Worm (Caenorhabditis elegans) whole organism, L3 larva: Measurements from ENCODE around the gene Y38E10A.35.
A peak's percentile ranks its signal among the peaks of the same experiment; 100 is the strongest.

Experiments
- ZK546.5 ChIP-seq: sonication (generic microtip); optimal IDR thresholded peaks from 2 replicates; lab custom pipeline; 2017; ENCODE audit warnings: missing biosample characterization, missing genetic modification characterization
- aly-2 ChIP-seq: fragments of 150-350 bp; optimal IDR thresholded peaks from 2 replicates; lab custom pipeline; 2014; ENCODE audit warnings: missing biosample characterization, missing genetic modification characterization
- ama-1 ChIP-seq: fragments of 150-350 bp; optimal IDR thresholded peaks from 2 replicates; lab custom pipeline; 2018
- ceh-16 ChIP-seq: sonication (generic microtip); optimal IDR thresholded peaks from 2 replicates; lab custom pipeline; 2017; ENCODE audit warnings: missing biosample characterization, missing genetic modification characterization
- ceh-28 ChIP-seq: fragments of 150-350 bp; optimal IDR thresholded peaks from 2 replicates; lab custom pipeline; 2014; ENCODE audit warnings: missing biosample characterization, missing genetic modification reagents, missing genetic modification characterization
- ceh-82 ChIP-seq: fragments of 150-350 bp; optimal IDR thresholded peaks from 2 replicates; lab custom pipeline; 2014; ENCODE audit warnings: missing biosample characterization, missing genetic modification characterization
- ceh-9 ChIP-seq: sonication (generic microtip); optimal IDR thresholded peaks from 2 replicates; lab custom pipeline; 2018; ENCODE audit warnings: missing biosample characterization, missing genetic modification characterization
- daf-12 ChIP-seq: fragments of 150-350 bp; optimal IDR thresholded peaks from 2 replicates; lab custom pipeline; 2014; ENCODE audit warnings: missing biosample characterization, missing genetic modification reagents, missing genetic modification characterization
- egl-27 ChIP-seq: sonication (generic microtip); optimal IDR thresholded peaks from 4 replicates; lab custom pipeline; 2017; ENCODE audit warnings: missing biosample characterization, missing genetic modification reagents, missing genetic modification characterization
- egl-5 ChIP-seq: fragments of 150-350 bp; optimal IDR thresholded peaks from 2 replicates; lab custom pipeline; 2017; ENCODE audit warnings: missing biosample characterization, missing genetic modification reagents, missing genetic modification characterization, inconsistent platforms
- elt-2 ChIP-seq: sonication (generic microtip); optimal IDR thresholded peaks from 2 replicates; lab custom pipeline; 2016; ENCODE audit warnings: missing genetic modification reagents, mild to moderate bottlenecking, missing genetic modification characterization, missing compliant biosample characterization
- elt-3 ChIP-seq, 3 experiments: fragments of 150-350 bp in 1 of 3; sonication (generic microtip) in 2 of 3; optimal IDR thresholded peaks; 2 replicates in 2 of 3; 4 replicates in 1 of 3; lab custom pipeline; 2014 to 2017; ENCODE audit warnings: missing biosample characterization in 3 of 3, missing genetic modification characterization in 3 of 3
- fkh-10 ChIP-seq: sonication (generic microtip); optimal IDR thresholded peaks from 2 replicates; lab custom pipeline; 2017; ENCODE audit warnings: missing biosample characterization, missing genetic modification reagents, missing genetic modification characterization
- fkh-2 ChIP-seq: fragments of 150-350 bp; optimal IDR thresholded peaks from 2 replicates; lab custom pipeline; 2014; ENCODE audit warnings: missing biosample characterization, missing genetic modification reagents, missing genetic modification characterization
- fos-1 ChIP-seq: fragments of 150-350 bp; optimal IDR thresholded peaks from 2 replicates; lab custom pipeline; 2014; ENCODE audit warnings: missing biosample characterization, missing genetic modification characterization
- jun-1 ChIP-seq: fragments of 150-350 bp; optimal IDR thresholded peaks from 2 replicates; lab custom pipeline; 2014; ENCODE audit warnings: missing biosample characterization, missing genetic modification reagents, missing genetic modification characterization
- lin-15B ChIP-seq: fragments of 150-350 bp; optimal IDR thresholded peaks from 2 replicates; lab custom pipeline; 2014; ENCODE audit warnings: missing biosample characterization, missing genetic modification characterization
- lin-39 ChIP-seq: fragments of 150-350 bp; optimal IDR thresholded peaks from 2 replicates; lab custom pipeline; 2018; ENCODE audit warnings: missing biosample characterization, missing genetic modification reagents, missing genetic modification characterization
- mml-1 ChIP-seq: fragments of 150-350 bp; sonication (generic microtip); optimal IDR thresholded peaks from 3 replicates; lab custom pipeline; 2014; ENCODE audit warnings: missing biosample characterization, missing genetic modification characterization
- nfya-1 ChIP-seq: sonication (generic microtip); optimal IDR thresholded peaks from 2 replicates; lab custom pipeline; 2017; ENCODE audit warnings: missing genetic modification characterization, mild to moderate bottlenecking, missing compliant biosample characterization, antibody characterized with exemption, moderate library complexity; ENCODE audit not compliant: insufficient read depth
- nhr-12 ChIP-seq: fragments of 150-350 bp; optimal IDR thresholded peaks from 2 replicates; lab custom pipeline; 2014; ENCODE audit warnings: missing biosample characterization, missing genetic modification characterization
- nhr-237 ChIP-seq: fragments of 150-350 bp; optimal IDR thresholded peaks from 2 replicates; lab custom pipeline; 2014; ENCODE audit warnings: missing biosample characterization, missing genetic modification characterization
- nhr-25 ChIP-seq: sonication (generic microtip); optimal IDR thresholded peaks from 2 replicates; lab custom pipeline; 2017; ENCODE audit warnings: missing biosample characterization, missing genetic modification characterization
- nhr-28 ChIP-seq: fragments of 150-350 bp; optimal IDR thresholded peaks from 2 replicates; lab custom pipeline; 2014; ENCODE audit warnings: missing biosample characterization, missing genetic modification characterization
- nhr-43 ChIP-seq: sonication (generic microtip); optimal IDR thresholded peaks from 2 replicates; lab custom pipeline; 2016; ENCODE audit warnings: mild to moderate bottlenecking, missing genetic modification characterization, missing compliant biosample characterization; ENCODE audit not compliant: poor library complexity, severe bottlenecking
- nhr-67 ChIP-seq: fragments of 150-350 bp; optimal IDR thresholded peaks from 2 replicates; lab custom pipeline; 2014; ENCODE audit warnings: missing biosample characterization, missing genetic modification characterization
- nhr-76 ChIP-seq: fragments of 150-350 bp; sonication (generic microtip); optimal IDR thresholded peaks from 5 replicates; lab custom pipeline; 2014; ENCODE audit warnings: missing biosample characterization, missing genetic modification characterization
- nhr-77 ChIP-seq: fragments of 150-350 bp; optimal IDR thresholded peaks from 2 replicates; lab custom pipeline; 2014; ENCODE audit warnings: missing biosample characterization, missing genetic modification characterization
- pha-4 ChIP-seq: fragments of 150-350 bp; optimal IDR thresholded peaks from 2 replicates; lab custom pipeline; 2014; ENCODE audit warnings: missing biosample characterization, missing genetic modification reagents, missing genetic modification characterization
- skn-1 ChIP-seq: fragments of 150-350 bp; optimal IDR thresholded peaks from 2 replicates; lab custom pipeline; 2014; ENCODE audit warnings: missing biosample characterization, missing genetic modification characterization
- snpc-4 ChIP-seq: fragments of 150-350 bp; optimal IDR thresholded peaks from 2 replicates; lab custom pipeline; 2014; ENCODE audit warnings: missing biosample characterization, missing genetic modification characterization
- tbx-2 ChIP-seq: sonication (generic microtip); optimal IDR thresholded peaks from 2 replicates; lab custom pipeline; 2016; ENCODE audit warnings: mild to moderate bottlenecking, missing genetic modification characterization, missing compliant biosample characterization
- unc-39 ChIP-seq: sonication (generic microtip); optimal IDR thresholded peaks from 4 replicates; lab custom pipeline; 2017; ENCODE audit warnings: missing biosample characterization, missing genetic modification characterization
- unc-62 ChIP-seq: fragments of 150-350 bp; sonication (generic microtip); optimal IDR thresholded peaks from 4 replicates; lab custom pipeline; 2014; ENCODE audit warnings: missing biosample characterization, missing genetic modification reagents, missing genetic modification characterization
- zag-1 ChIP-seq: fragments of 150-350 bp; optimal IDR thresholded peaks from 2 replicates; lab custom pipeline; 2014; ENCODE audit warnings: missing biosample characterization, missing genetic modification characterization
- ztf-11 ChIP-seq: fragments of 150-350 bp; optimal IDR thresholded peaks from 2 replicates; lab custom pipeline; 2014; ENCODE audit warnings: missing biosample characterization, missing genetic modification characterization
- ztf-4 ChIP-seq: fragments of 150-350 bp; optimal IDR thresholded peaks from 2 replicates; lab custom pipeline; 2014; ENCODE audit warnings: missing biosample characterization, missing genetic modification characterization

Y38E10A.35 gene

DNA sequence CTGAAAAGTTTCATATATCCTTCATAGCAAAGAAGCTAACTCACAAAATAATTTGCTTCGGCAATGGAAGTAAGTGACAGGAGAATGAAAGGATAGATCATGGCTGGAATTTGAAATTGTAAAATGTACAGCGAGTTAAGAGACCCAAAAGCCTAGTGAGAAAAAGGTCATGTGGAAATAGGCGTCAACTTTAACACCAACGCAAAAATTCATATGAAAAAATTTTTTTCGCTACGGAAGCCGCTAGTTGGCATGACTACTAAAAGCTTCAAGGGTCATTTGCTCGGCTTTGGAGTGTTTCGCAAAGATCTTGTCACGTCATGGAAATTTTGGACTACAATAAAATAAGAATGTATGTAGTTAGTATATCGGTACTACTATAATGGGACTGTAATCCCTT is 2.1 kb downstream of the Y38E10A.35 start, which contains the start of gene Y38E10A.1:
Gene Y38E10A.1, minus strand, starts transcription at position 101 of the 400 bp plus-strand sequence.
- TF ChIP-seq snpc-4 (tag; lab: Kevin White, UChicago) (no peak), pha-4 (tag; lab: Kevin White, UChicago) (no peak), egl-27 (tag; lab: Kevin White, UChicago) (no peak), egl-5 (tag; lab: Kevin White, UChicago) (no peak), nhr-28 (no peak), zag-1 (tag; lab: Kevin White, UChicago) (no peak), jun-1 (tag; lab: Kevin White, UChicago) (no peak)
- TF ChIP-seq, all 47 proteins: peak for 0

DNA sequence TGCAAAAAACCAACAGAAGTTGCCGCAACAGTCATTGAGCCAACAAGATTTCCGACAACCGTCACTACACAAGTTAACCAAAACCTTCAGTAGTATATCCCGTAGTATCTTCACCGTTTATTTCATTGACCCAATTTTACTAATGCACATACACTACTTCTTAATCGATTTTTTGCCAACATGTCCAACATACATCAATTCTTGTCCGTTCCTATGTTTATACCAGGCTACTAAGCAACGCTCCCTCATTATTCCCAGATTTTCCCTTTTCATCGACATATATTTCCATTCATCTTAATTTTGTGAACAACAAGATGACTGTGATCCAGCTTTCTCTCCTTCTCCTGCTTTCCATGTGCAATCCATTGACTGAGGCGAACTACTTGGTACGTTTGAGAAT is 6.8 kb downstream of the Y38E10A.35 start, which contains the start of gene F49C5.7:
Gene F49C5.7, plus strand, starts transcription at position 301 of the 400 bp plus-strand sequence.
- no peak for TF ChIP-seq egl-27 (tag; lab: Kevin White, UChicago)
- no peak for TF ChIP-seq unc-62
- TF ChIP-seq snpc-4 (tag; lab: Kevin White, UChicago): no peak
- no peak for TF ChIP-seq nhr-43
- TF ChIP-seq ztf-11 (tag; lab: Kevin White, UChicago): no peak
- no peak for TF ChIP-seq nhr-12 (tag; lab: Kevin White, UChicago)
- TF ChIP-seq nfya-1 (tag; lab: Kevin White, UChicago): no peak
- TF ChIP-seq ceh-9 (tag; lab: Kevin White, UChicago): no peak

DNA sequence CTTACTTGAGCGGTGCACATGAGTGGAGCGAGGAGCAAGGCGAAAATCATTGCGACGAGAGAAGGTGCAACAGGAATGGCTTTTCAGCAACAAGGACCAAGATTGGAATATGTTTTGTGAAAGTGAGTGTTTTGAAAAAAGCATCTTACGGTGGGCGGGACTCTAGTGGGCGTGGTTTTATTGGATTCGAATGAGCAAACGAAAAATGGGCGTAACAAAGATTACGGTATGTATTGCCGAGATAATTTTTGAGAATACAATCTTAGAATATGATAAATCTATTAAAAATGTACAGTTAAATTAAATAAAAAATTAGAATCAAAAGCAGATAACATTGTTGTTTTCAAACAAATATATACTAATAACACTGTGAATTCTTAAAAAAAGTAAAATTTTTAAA is 12.4 kb downstream of the Y38E10A.35 start, which contains the start of gene F49C5.12:
Gene F49C5.12, minus strand, starts transcription at position 101 of the 400 bp plus-strand sequence.
- no peak for TF ChIP-seq nhr-77 (tag; lab: Kevin White, UChicago)
- no peak for TF ChIP-seq nhr-237 (tag; lab: Kevin White, UChicago)
- TF ChIP-seq, all 47 proteins: peak for 0

DNA sequence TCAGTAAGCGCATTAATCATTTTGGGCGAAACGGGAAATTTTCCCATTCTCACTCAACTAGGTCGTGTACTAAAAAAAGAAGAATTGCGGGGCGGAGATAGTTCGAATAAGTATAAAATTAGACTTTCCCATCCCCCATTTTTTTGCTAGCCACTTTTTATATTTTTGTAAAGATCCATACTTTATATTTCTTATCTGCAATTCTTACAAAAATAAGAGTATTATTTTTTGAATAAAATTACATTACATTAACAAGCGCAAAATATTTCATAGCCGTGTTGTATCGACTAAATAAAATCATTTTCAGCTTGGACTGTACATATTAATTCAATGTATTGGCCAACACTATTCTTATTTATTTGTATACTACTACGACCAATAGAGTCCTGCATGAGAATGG is 17.1 kb downstream of the Y38E10A.35 start, which contains the start of gene F49C5.11:
Gene F49C5.11, plus strand, starts transcription at position 301 of the 400 bp plus-strand sequence.
- TF ChIP-seq elt-2 (tag; lab: Kevin White, UChicago) (no peak), aly-2 (tag; lab: Kevin White, UChicago) (no peak), nhr-28 (no peak), fkh-10 (GFP tag; lab: Kevin White, UChicago) (no peak), skn-1 (tag; lab: Kevin White, UChicago) (no peak), ceh-28 (tag; lab: Kevin White, UChicago) (no peak), snpc-4 (tag; lab: Kevin White, UChicago) (no peak)

DNA sequence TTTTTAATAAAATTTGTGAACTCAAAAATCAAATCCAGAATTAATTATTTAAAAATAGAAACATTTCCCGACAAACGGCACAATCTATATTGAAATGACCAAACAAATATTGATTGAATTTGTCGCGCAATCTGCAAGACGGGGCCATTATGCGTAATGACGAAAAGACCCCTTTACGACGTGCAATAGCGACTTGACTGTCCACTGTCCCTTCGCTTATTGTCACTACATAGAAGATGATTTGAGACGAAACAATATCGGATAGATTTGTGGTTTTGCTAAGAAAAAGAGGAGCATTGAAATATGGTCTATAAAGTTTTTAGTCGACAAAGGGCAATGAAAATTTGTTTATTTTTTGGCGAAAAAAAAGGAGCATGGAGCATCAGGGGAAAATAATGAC is 21.7 kb downstream of the Y38E10A.35 start:
- no peak for TF ChIP-seq mml-1 (tag; lab: Kevin White, UChicago)
- no peak for TF ChIP-seq snpc-4 (tag; lab: Kevin White, UChicago)
- TF ChIP-seq tbx-2 (tag; lab: Kevin White, UChicago): no peak
- no peak for TF ChIP-seq ceh-16 (tag; lab: Kevin White, UChicago)
- no peak for TF ChIP-seq skn-1 (tag; lab: Kevin White, UChicago)
- TF ChIP-seq nhr-76 (tag; lab: Kevin White, UChicago): no peak
- TF ChIP-seq nhr-67 (tag; lab: Kevin White, UChicago): no peak
- TF ChIP-seq unc-39 (tag; lab: Kevin White, UChicago): no peak
- TF ChIP-seq aly-2 (tag; lab: Kevin White, UChicago): no peak
- no peak for TF ChIP-seq daf-12 (tag; lab: Kevin White, UChicago)
- TF ChIP-seq ztf-4 (tag; lab: Kevin White, UChicago): no peak
- TF ChIP-seq nhr-77 (tag; lab: Kevin White, UChicago): no peak
- no peak for TF ChIP-seq ceh-82 (tag; lab: Kevin White, UChicago)
- TF ChIP-seq lin-15B: no peak
- TF ChIP-seq nhr-28: no peak
- no peak for TF ChIP-seq fkh-10 (GFP tag; lab: Kevin White, UChicago)
- no peak for TF ChIP-seq egl-27 (tag; lab: Kevin White, UChicago)
- no peak for TF ChIP-seq nhr-12 (tag; lab: Kevin White, UChicago)
- TF ChIP-seq nhr-237 (tag; lab: Kevin White, UChicago): no peak
- no peak for TF ChIP-seq lin-39 (tag; lab: Kevin White, UChicago)

DNA sequence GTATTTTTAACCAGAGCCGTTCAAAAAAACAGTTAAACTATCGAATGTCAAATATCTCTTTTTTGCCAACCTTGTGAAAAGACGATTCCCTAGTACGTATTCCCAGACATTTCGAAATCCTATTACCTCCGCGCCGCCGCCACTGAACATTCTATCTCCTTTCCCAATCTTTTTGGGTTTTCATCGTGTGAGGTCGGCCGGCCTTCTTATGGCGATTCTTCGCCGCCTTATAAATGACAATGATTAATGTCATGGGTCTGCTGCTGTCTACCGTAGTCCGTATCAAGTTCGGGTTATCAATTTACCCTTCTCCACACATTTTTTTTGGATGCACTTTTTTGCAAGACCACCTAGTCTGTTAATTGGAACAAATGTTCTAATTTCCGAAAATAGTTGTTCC is 23.0 kb downstream of the Y38E10A.35 start:
- TF ChIP-seq lin-39 (tag; lab: Kevin White, UChicago): no peak
- no peak for TF ChIP-seq snpc-4 (tag; lab: Kevin White, UChicago)
- TF ChIP-seq unc-62: no peak
- no peak for TF ChIP-seq ztf-4 (tag; lab: Kevin White, UChicago)
- TF ChIP-seq ZK546.5: no peak
- no peak for TF ChIP-seq fkh-10 (GFP tag; lab: Kevin White, UChicago)
- TF ChIP-seq nfya-1 (tag; lab: Kevin White, UChicago): peak; percentile 75
- no peak for TF ChIP-seq daf-12 (tag; lab: Kevin White, UChicago)
- peak; percentile 52 for TF ChIP-seq nhr-25 (tag; lab: Kevin White, UChicago)
- no peak for TF ChIP-seq ama-1 (lab: Kevin White, UChicago)
- no peak for TF ChIP-seq nhr-67 (tag; lab: Kevin White, UChicago)
- TF ChIP-seq fos-1 (tag; lab: Kevin White, UChicago): no peak
- TF ChIP-seq elt-3 (tag; optimal IDR thresholded peaks at IDR 0.05; lab: Kevin White, UChicago): peak in 1 of 3 experiments; percentile 20
- TF ChIP-seq egl-27 (tag; lab: Kevin White, UChicago): no peak
- no peak for TF ChIP-seq fkh-2 (tag; lab: Kevin White, UChicago)
- peak; percentile 4 for TF ChIP-seq nhr-43
- no peak for TF ChIP-seq elt-2 (tag; lab: Kevin White, UChicago)
- TF ChIP-seq unc-39 (tag; lab: Kevin White, UChicago): no peak
